Worm (Caenorhabditis elegans): ENCODE measurements around the gene nhr-21.

- TF ChIP-seq elt-3 (tag; optimal IDR thresholded peaks at IDR 0.05) (no peak), nhr-11 (tag; optimal IDR thresholded peaks at IDR 0.05) (no peak), R02D3.7 (tag; optimal IDR thresholded peaks at IDR 0.05) (no peak), ama-1 (optimal IDR thresholded peaks at IDR 0.05) (peak; percentile 2), nhr-25 (tag; optimal IDR thresholded peaks at IDR 0.05) (no peak), nhr-77 (tag; optimal IDR thresholded peaks at IDR 0.05) (no peak), lsy-2 (tag; optimal IDR thresholded peaks at IDR 0.05) (no peak), aly-2 (tag; optimal IDR thresholded peaks at IDR 0.05) (no peak), egl-27 (tag; optimal IDR thresholded peaks at IDR 0.05) (no peak), ztf-4 (tag; optimal IDR thresholded peaks at IDR 0.05) (no peak), snpc-4 (tag; optimal IDR thresholded peaks at IDR 0.05) (no peak), fos-1 (tag; optimal IDR thresholded peaks at IDR 0.05) (peak; percentile 51), sem-4 (tag; optimal IDR thresholded peaks at IDR 0.05) (no peak), ztf-11 (tag; optimal IDR thresholded peaks at IDR 0.05) (no peak)
These were observed 13.5 kb downstream of the nhr-21 start, which contains the start of gene hsp-4 for ce11 chrII:7352507-7352906.
